Worm (Caenorhabditis elegans) whole organism, L3 larva: ENCODE results near the gene sra-11.

Experiments used
- ZK546.5 ChIP-seq: sonication (generic microtip); optimal IDR thresholded peaks from 2 replicates; lab custom pipeline; 2017; ENCODE audit warnings: missing biosample characterization, missing genetic modification characterization
- aly-2 ChIP-seq: fragments of 150-350 bp; optimal IDR thresholded peaks from 2 replicates; lab custom pipeline; 2014; ENCODE audit warnings: missing biosample characterization, missing genetic modification characterization
- ama-1 ChIP-seq: fragments of 150-350 bp; optimal IDR thresholded peaks from 2 replicates; lab custom pipeline; 2018
- ceh-16 ChIP-seq: sonication (generic microtip); optimal IDR thresholded peaks from 2 replicates; lab custom pipeline; 2017; ENCODE audit warnings: missing biosample characterization, missing genetic modification characterization
- ceh-28 ChIP-seq: fragments of 150-350 bp; optimal IDR thresholded peaks from 2 replicates; lab custom pipeline; 2014; ENCODE audit warnings: missing biosample characterization, missing genetic modification reagents, missing genetic modification characterization
- ceh-9 ChIP-seq: sonication (generic microtip); optimal IDR thresholded peaks from 2 replicates; lab custom pipeline; 2018; ENCODE audit warnings: missing biosample characterization, missing genetic modification characterization
- daf-12 ChIP-seq: fragments of 150-350 bp; optimal IDR thresholded peaks from 2 replicates; lab custom pipeline; 2014; ENCODE audit warnings: missing biosample characterization, missing genetic modification reagents, missing genetic modification characterization
- egl-27 ChIP-seq: sonication (generic microtip); optimal IDR thresholded peaks from 4 replicates; lab custom pipeline; 2017; ENCODE audit warnings: missing biosample characterization, missing genetic modification reagents, missing genetic modification characterization
- egl-5 ChIP-seq: fragments of 150-350 bp; optimal IDR thresholded peaks from 2 replicates; lab custom pipeline; 2017; ENCODE audit warnings: missing biosample characterization, missing genetic modification reagents, missing genetic modification characterization, inconsistent platforms
- elt-2 ChIP-seq: sonication (generic microtip); optimal IDR thresholded peaks from 2 replicates; lab custom pipeline; 2016; ENCODE audit warnings: missing genetic modification reagents, mild to moderate bottlenecking, missing genetic modification characterization, missing compliant biosample characterization
- elt-3 ChIP-seq, 3 experiments: fragments of 150-350 bp in 1 of 3; sonication (generic microtip) in 2 of 3; optimal IDR thresholded peaks; 2 replicates in 2 of 3; 4 replicates in 1 of 3; lab custom pipeline; 2014 to 2017; ENCODE audit warnings: missing biosample characterization in 3 of 3, missing genetic modification characterization in 3 of 3
- eor-1 ChIP-seq, 2 experiments: fragments of 150-350 bp; optimal IDR thresholded peaks; 2 replicates each; lab custom pipeline; 2014 to 2018; ENCODE audit warnings: missing biosample characterization in 2 of 2, missing genetic modification characterization in 2 of 2
- fkh-10 ChIP-seq: sonication (generic microtip); optimal IDR thresholded peaks from 2 replicates; lab custom pipeline; 2017; ENCODE audit warnings: missing biosample characterization, missing genetic modification reagents, missing genetic modification characterization
- fos-1 ChIP-seq: fragments of 150-350 bp; optimal IDR thresholded peaks from 2 replicates; lab custom pipeline; 2014; ENCODE audit warnings: missing biosample characterization, missing genetic modification characterization
- jun-1 ChIP-seq: fragments of 150-350 bp; optimal IDR thresholded peaks from 2 replicates; lab custom pipeline; 2014; ENCODE audit warnings: missing biosample characterization, missing genetic modification reagents, missing genetic modification characterization
- lin-15B ChIP-seq: fragments of 150-350 bp; optimal IDR thresholded peaks from 2 replicates; lab custom pipeline; 2014; ENCODE audit warnings: missing biosample characterization, missing genetic modification characterization
- lin-39 ChIP-seq: fragments of 150-350 bp; optimal IDR thresholded peaks from 2 replicates; lab custom pipeline; 2018; ENCODE audit warnings: missing biosample characterization, missing genetic modification reagents, missing genetic modification characterization
- mdl-1 ChIP-seq: fragments of 150-350 bp; optimal IDR thresholded peaks from 2 replicates; lab custom pipeline; 2014; ENCODE audit warnings: missing biosample characterization, missing genetic modification characterization
- mml-1 ChIP-seq: fragments of 150-350 bp; sonication (generic microtip); optimal IDR thresholded peaks from 3 replicates; lab custom pipeline; 2014; ENCODE audit warnings: missing biosample characterization, missing genetic modification characterization
- nfya-1 ChIP-seq: sonication (generic microtip); optimal IDR thresholded peaks from 2 replicates; lab custom pipeline; 2017; ENCODE audit warnings: missing genetic modification characterization, mild to moderate bottlenecking, missing compliant biosample characterization, antibody characterized with exemption, moderate library complexity; ENCODE audit not compliant: insufficient read depth
- nhr-11 ChIP-seq: fragments of 150-350 bp; optimal IDR thresholded peaks from 2 replicates; lab custom pipeline; 2014; ENCODE audit warnings: missing biosample characterization, missing genetic modification characterization
- nhr-12 ChIP-seq: fragments of 150-350 bp; optimal IDR thresholded peaks from 2 replicates; lab custom pipeline; 2014; ENCODE audit warnings: missing biosample characterization, missing genetic modification characterization
- nhr-23 ChIP-seq: fragments of 150-350 bp; optimal IDR thresholded peaks from 2 replicates; lab custom pipeline; 2014; ENCODE audit warnings: missing biosample characterization, missing genetic modification reagents, missing genetic modification characterization
- nhr-25 ChIP-seq: sonication (generic microtip); optimal IDR thresholded peaks from 2 replicates; lab custom pipeline; 2017; ENCODE audit warnings: missing biosample characterization, missing genetic modification characterization
- nhr-28 ChIP-seq: fragments of 150-350 bp; optimal IDR thresholded peaks from 2 replicates; lab custom pipeline; 2014; ENCODE audit warnings: missing biosample characterization, missing genetic modification characterization
- nhr-43 ChIP-seq: sonication (generic microtip); optimal IDR thresholded peaks from 2 replicates; lab custom pipeline; 2016; ENCODE audit warnings: mild to moderate bottlenecking, missing genetic modification characterization, missing compliant biosample characterization; ENCODE audit not compliant: poor library complexity, severe bottlenecking
- nhr-67 ChIP-seq: fragments of 150-350 bp; optimal IDR thresholded peaks from 2 replicates; lab custom pipeline; 2014; ENCODE audit warnings: missing biosample characterization, missing genetic modification characterization
- nhr-76 ChIP-seq: fragments of 150-350 bp; sonication (generic microtip); optimal IDR thresholded peaks from 5 replicates; lab custom pipeline; 2014; ENCODE audit warnings: missing biosample characterization, missing genetic modification characterization
- nhr-77 ChIP-seq: fragments of 150-350 bp; optimal IDR thresholded peaks from 2 replicates; lab custom pipeline; 2014; ENCODE audit warnings: missing biosample characterization, missing genetic modification characterization
- pha-4 ChIP-seq: fragments of 150-350 bp; optimal IDR thresholded peaks from 2 replicates; lab custom pipeline; 2014; ENCODE audit warnings: missing biosample characterization, missing genetic modification reagents, missing genetic modification characterization
- pqm-1 ChIP-seq: fragments of 150-350 bp; optimal IDR thresholded peaks from 2 replicates; lab custom pipeline; 2017; ENCODE audit warnings: missing biosample characterization, missing genetic modification characterization, inconsistent platforms
- sea-2 ChIP-seq: fragments of 150-350 bp; sonication (generic microtip); optimal IDR thresholded peaks from 4 replicates; lab custom pipeline; 2014; ENCODE audit warnings: missing biosample characterization, missing genetic modification reagents, missing genetic modification characterization
- skn-1 ChIP-seq: fragments of 150-350 bp; optimal IDR thresholded peaks from 2 replicates; lab custom pipeline; 2014; ENCODE audit warnings: missing biosample characterization, missing genetic modification characterization
- tbx-2 ChIP-seq: sonication (generic microtip); optimal IDR thresholded peaks from 2 replicates; lab custom pipeline; 2016; ENCODE audit warnings: mild to moderate bottlenecking, missing genetic modification characterization, missing compliant biosample characterization
- unc-39 ChIP-seq: sonication (generic microtip); optimal IDR thresholded peaks from 4 replicates; lab custom pipeline; 2017; ENCODE audit warnings: missing biosample characterization, missing genetic modification characterization
- unc-62 ChIP-seq: fragments of 150-350 bp; sonication (generic microtip); optimal IDR thresholded peaks from 4 replicates; lab custom pipeline; 2014; ENCODE audit warnings: missing biosample characterization, missing genetic modification reagents, missing genetic modification characterization
- ztf-11 ChIP-seq: fragments of 150-350 bp; optimal IDR thresholded peaks from 2 replicates; lab custom pipeline; 2014; ENCODE audit warnings: missing biosample characterization, missing genetic modification characterization

The sra-11 gene

ce11 chrII:10935336-10935735 lies 25.2 kb upstream of the sra-11 start:
- TF ChIP-seq ama-1 (lab: Kevin White, UChicago) (no peak), daf-12 (tag; lab: Kevin White, UChicago) (no peak), jun-1 (tag; lab: Kevin White, UChicago) (no peak), nhr-77 (no peak), nhr-11 (tag; lab: Kevin White, UChicago) (no peak), tbx-2 (tag; lab: Kevin White, UChicago) (no peak), nhr-76 (tag; lab: Kevin White, UChicago) (no peak), skn-1 (tag; lab: Kevin White, UChicago) (no peak)

- TF ChIP-seq unc-62 (GFP tag; lab: Kevin White, UChicago) = no peak
- TF ChIP-seq ZK546.5 (tag; lab: Kevin White, UChicago) = no peak
- no peak for TF ChIP-seq aly-2 (tag; lab: Kevin White, UChicago)
- TF ChIP-seq nhr-23 (tag; lab: Kevin White, UChicago) = no peak
- no peak for TF ChIP-seq ztf-11 (tag; lab: Kevin White, UChicago)
- no peak for TF ChIP-seq unc-39 (tag; lab: Kevin White, UChicago)
- TF ChIP-seq eor-1 (tag; optimal IDR thresholded peaks at IDR 0.05; lab: Kevin White, UChicago) = no peak
- TF ChIP-seq mml-1 (tag; lab: Kevin White, UChicago) = no peak
- TF ChIP-seq fos-1 = no peak
- TF ChIP-seq mdl-1 = no peak
- TF ChIP-seq nhr-28 (tag; lab: Kevin White, UChicago) = no peak
- no peak for TF ChIP-seq nfya-1 (tag; lab: Kevin White, UChicago)
- TF ChIP-seq lin-39 (tag; lab: Kevin White, UChicago) = no peak
- TF ChIP-seq nhr-25 (tag; lab: Kevin White, UChicago) = no peak
- TF ChIP-seq elt-2 (tag; lab: Kevin White, UChicago) = no peak
- TF ChIP-seq nhr-43 (tag; lab: Kevin White, UChicago) = no peak
- no peak for TF ChIP-seq elt-3 (tag; optimal IDR thresholded peaks at IDR 0.05; lab: Kevin White, UChicago)
- no peak for TF ChIP-seq ceh-9 (tag; lab: Kevin White, UChicago)
- TF ChIP-seq, all 47 proteins: peak for 0
Observed at ce11 chrII:10934786-10935185, 24.7 kb upstream of the sra-11 start, which contains the start of gene R03D7.2. Gene R03D7.2 (minus strand): TSS chrII:10935184.

ce11 chrII:10933948-10934722 lies 24.0 kb upstream of the sra-11 start:
- no peak for TF ChIP-seq ceh-28
- no peak for TF ChIP-seq nhr-25 (tag; lab: Kevin White, UChicago)
- no peak for TF ChIP-seq nhr-12
- TF ChIP-seq ceh-16 (tag; lab: Kevin White, UChicago) = no peak
- TF ChIP-seq nhr-77 = no peak
- TF ChIP-seq fkh-10 = no peak
- no peak for TF ChIP-seq fos-1
- TF ChIP-seq pha-4 (tag; lab: Kevin White, UChicago) = no peak
- TF ChIP-seq sea-2 = no peak
- TF ChIP-seq egl-27 (tag; lab: Kevin White, UChicago) = no peak
- TF ChIP-seq egl-5 (tag; lab: Kevin White, UChicago) = no peak
- TF ChIP-seq nfya-1 (tag; lab: Kevin White, UChicago) = no peak
- TF ChIP-seq elt-2 (tag; lab: Kevin White, UChicago) = no peak

ce11 chrII:10932305-10932704 lies 22.2 kb upstream of the sra-11 start:
- TF ChIP-seq eor-1 (tag; optimal IDR thresholded peaks at IDR 0.05; lab: Kevin White, UChicago) (no peak), ZK546.5 (tag; lab: Kevin White, UChicago) (no peak), lin-15B (tag; lab: Kevin White, UChicago) (no peak), pha-4 (tag; lab: Kevin White, UChicago) (no peak), pqm-1 (tag; lab: Kevin White, UChicago) (no peak), nhr-43 (tag; lab: Kevin White, UChicago) (no peak), nhr-12 (no peak), tbx-2 (tag; lab: Kevin White, UChicago) (no peak), nhr-67 (tag; lab: Kevin White, UChicago) (no peak), nhr-76 (tag; lab: Kevin White, UChicago) (no peak), fkh-10 (no peak), egl-27 (tag; lab: Kevin White, UChicago) (no peak)
